Fruit fly (Drosophila melanogaster): ENCODE measurements around the gene eyg.

Gene eyg

DNA sequence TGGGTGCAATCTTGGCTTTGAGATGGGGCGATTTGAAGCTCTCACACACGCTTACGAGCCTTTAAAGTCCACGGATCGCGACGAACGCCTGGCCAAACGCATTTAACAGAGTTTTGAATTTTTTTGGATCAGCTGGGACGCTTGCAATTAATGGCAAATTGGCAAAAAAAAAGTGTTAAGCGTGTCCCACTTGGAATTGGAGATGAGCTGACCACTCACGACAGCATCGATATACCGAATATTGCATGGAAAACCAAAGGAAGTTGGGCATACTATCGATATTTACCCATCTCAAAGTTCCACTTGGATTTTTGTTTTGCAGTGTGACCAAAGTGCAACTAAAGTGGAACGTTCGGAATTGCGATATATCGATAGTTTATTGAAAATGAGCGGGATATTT lies 50.5 kb downstream of the eyg start, which contains the start of gene ArfGAP1 (continued):
- no peak for TF ChIP-seq CrebB (tag; optimal IDR thresholded peaks at IDR 0.05)
- TF ChIP-seq danr (GFP tag; IDR thresholded peaks at IDR 0.05), result no peak
- no peak for TF ChIP-seq seq (GFP tag; IDR thresholded peaks at IDR 0.05)
- peak; percentile 87 for TF ChIP-seq Ets97D (GFP tag; optimal IDR thresholded peaks at IDR 0.05)
- TF ChIP-seq zen (tag; optimal IDR thresholded peaks at IDR 0.05), result no peak
- TF ChIP-seq Sry-δ (GFP tag; optimal IDR thresholded peaks at IDR 0.05), result peak; percentile 84
- TF ChIP-seq HLHmδ (GFP tag; optimal IDR thresholded peaks at IDR 0.05), result no peak
- no peak for TF ChIP-seq mirr (GFP tag; optimal IDR thresholded peaks at IDR 0.05)
- TF ChIP-seq Antp (GFP tag; optimal IDR thresholded peaks at IDR 0.05), result no peak
- TF ChIP-seq CG43689 (GFP tag; IDR thresholded peaks at IDR 0.05), result no peak
- peak; percentile 8 for TF ChIP-seq sens (GFP tag)
- TF ChIP-seq Opbp (GFP tag; IDR thresholded peaks at IDR 0.05; ENCODE audit: partially characterized antibody), result peak; percentile 98
- no peak for TF ChIP-seq B-H1 (GFP tag; IDR thresholded peaks at IDR 0.05)
- no peak for TF ChIP-seq Bdp1 (GFP tag; optimal IDR thresholded peaks at IDR 0.05)
- no peak for TF ChIP-seq CG2678 (tag; optimal IDR thresholded peaks at IDR 0.05)
- TF ChIP-seq emc (GFP tag; optimal IDR thresholded peaks at IDR 0.05), result no peak
- TF ChIP-seq CG30431 (GFP tag; optimal IDR thresholded peaks at IDR 0.05), result no peak
- no peak for TF ChIP-seq sima (GFP tag; optimal IDR thresholded peaks at IDR 0.05)
- TF ChIP-seq gfzf (GFP tag; optimal IDR thresholded peaks at IDR 0.05), result peak; percentile 43
- TF ChIP-seq D19A (tag; optimal IDR thresholded peaks at IDR 0.05), result no peak
- no peak for TF ChIP-seq CG11723 (GFP tag; optimal IDR thresholded peaks at IDR 0.05)
- TF ChIP-seq dati (GFP tag; IDR thresholded peaks at IDR 0.05), result no peak
- TF ChIP-seq CG15601 (tag; optimal IDR thresholded peaks at IDR 0.05), result no peak
- no peak for TF ChIP-seq fd102C (GFP tag; optimal IDR thresholded peaks at IDR 0.05)
- no peak for TF ChIP-seq CG6175 (GFP tag; IDR thresholded peaks at IDR 0.05)
- no peak for TF ChIP-seq az2 (GFP tag; optimal IDR thresholded peaks at IDR 0.05)
- TF ChIP-seq CG11247 (GFP tag; IDR thresholded peaks at IDR 0.05), result peak; percentile 33; the same call in 1 of the 2 replicates
- no peak for TF ChIP-seq disco-r (GFP tag; optimal IDR thresholded peaks at IDR 0.05)
- TF ChIP-seq Dip3 (GFP tag; optimal IDR thresholded peaks at IDR 0.05), result no peak
- TF ChIP-seq repo (GFP tag; optimal IDR thresholded peaks at IDR 0.05), result no peak
- TF ChIP-seq eve (GFP tag; optimal IDR thresholded peaks at IDR 0.05), result no peak
- peak; percentile 57 for TF ChIP-seq Sin3A (optimal IDR thresholded peaks at IDR 0.05)
- no peak for TF ChIP-seq CG15696 (tag; optimal IDR thresholded peaks at IDR 0.05)
- TF ChIP-seq stwl (tag; optimal IDR thresholded peaks at IDR 0.05), result no peak
- no peak for TF ChIP-seq Fer3 (tag; optimal IDR thresholded peaks at IDR 0.05)
- peak; percentile 15 for TF ChIP-seq Xbp1 (GFP tag; optimal IDR thresholded peaks at IDR 0.05)
- TF ChIP-seq Oli (tag; optimal IDR thresholded peaks at IDR 0.05), result no peak
- peak; percentile 97 for TF ChIP-seq bbx (GFP tag; IDR thresholded peaks at IDR 0.05; ENCODE audit: partially characterized antibody)
- no peak for TF ChIP-seq CG10462 (GFP tag; optimal IDR thresholded peaks at IDR 0.05)
- TF ChIP-seq so (GFP tag; IDR thresholded peaks at IDR 0.05), result no peak
- no peak for TF ChIP-seq BtbVII (GFP tag; optimal IDR thresholded peaks at IDR 0.05)
- no peak for TF ChIP-seq Sox102F (GFP tag; optimal IDR thresholded peaks at IDR 0.05)
- no peak for TF ChIP-seq Nf-YB (GFP tag; optimal IDR thresholded peaks at IDR 0.05)
- no peak for TF ChIP-seq CG12219 (GFP tag; optimal IDR thresholded peaks at IDR 0.05)
- no peak for TF ChIP-seq CG10274 (GFP tag; optimal IDR thresholded peaks at IDR 0.05)
- no peak for TF ChIP-seq CG8089 (GFP tag; optimal IDR thresholded peaks at IDR 0.05)
- TF ChIP-seq zfh1 (GFP tag; IDR thresholded peaks at IDR 0.05), result no peak
- no peak for TF ChIP-seq CG8281 (tag; optimal IDR thresholded peaks at IDR 0.05)
- no peak for TF ChIP-seq CG5180 (GFP tag; optimal IDR thresholded peaks at IDR 0.05)
- TF ChIP-seq slp2 (GFP tag; optimal IDR thresholded peaks at IDR 0.05), result no peak
- no peak for TF ChIP-seq hth (optimal IDR thresholded peaks at IDR 0.05)
- no peak for TF ChIP-seq CG17328 (GFP tag; IDR thresholded peaks at IDR 0.05)
- TF ChIP-seq ftz-f1 (GFP tag; optimal IDR thresholded peaks at IDR 0.05), result no peak
